Fruit fly (Drosophila melanogaster) whole organism, embryonic: Measurements from ENCODE around the gene CG7789.

Experiments
- CG17361 ChIP-seq: fragments of 200-800 bp; sonication (Bioruptor generic); IDR thresholded peaks from 3 replicates; pipeline ENCODE4 v1.3.6; 2022; ENCODE audit warnings: missing biosample characterization, missing genetic modification characterization
- CG8089 ChIP-seq: fragments of 200-800 bp; sonication (Bioruptor generic); optimal IDR thresholded peaks from 3 replicates; lab custom pipeline; 2016; ENCODE audit warnings: missing biosample characterization, missing genetic modification characterization
- Dip3 ChIP-seq: fragments of 200-800 bp; sonication (Bioruptor generic); optimal IDR thresholded peaks from 3 replicates; lab custom pipeline; 2016; ENCODE audit warnings: missing biosample characterization, missing genetic modification characterization
- klu ChIP-seq: fragments of 200-800 bp; sonication (Bioruptor generic); IDR thresholded peaks from 2 replicates; pipeline ENCODE4 v1.3.6; 2022; ENCODE audit warnings: missing biosample characterization, missing genetic modification characterization
- nom ChIP-seq: fragments of 200-800 bp; sonication (Bioruptor generic); optimal IDR thresholded peaks from 2 replicates; lab custom pipeline; 2017; ENCODE audit warnings: missing biosample characterization, missing genetic modification characterization, mild to moderate bottlenecking, moderate library complexity, missing genetic modification reagents
- wdn ChIP-seq: fragments of 200-800 bp; sonication (Bioruptor generic); IDR thresholded peaks from 2 replicates; pipeline ENCODE4 v1.3.6; 2022; ENCODE audit warnings: missing biosample characterization, missing genetic modification characterization

dm6 chr3R:29830925-29831324 lies 27.9 kb downstream of the CG7789 start:
- TF ChIP-seq nom (GFP tag; lab: Kevin White, UChicago) = no peak
- no peak for TF ChIP-seq wdn (GFP tag; lab: Robert Waterston, UW)
- no peak for TF ChIP-seq CG8089 (GFP tag; lab: Kevin White, UChicago)
- no peak for TF ChIP-seq CG17361 (GFP tag; lab: Robert Waterston, UW)
- no peak for TF ChIP-seq klu (GFP tag; lab: Robert Waterston, UW)
- no peak for TF ChIP-seq Dip3 (GFP tag; lab: Kevin White, UChicago)
